Fruit fly (Drosophila melanogaster) whole organism: Measurements from ENCODE around the gene alpha-Man-Ia.

Experiments
- CG8478 ChIP-seq: fragments of >200 bp; optimal IDR thresholded peaks from 2 replicates; lab custom pipeline; 2018; ENCODE audit warnings: inconsistent platforms
- Dll ChIP-seq: fragments of >200 bp; optimal IDR thresholded peaks from 2 replicates; lab custom pipeline; 2017
- pan ChIP-seq: fragments of >200 bp; optimal IDR thresholded peaks from 2 replicates; lab custom pipeline; 2017
- psq ChIP-seq: fragments of >200 bp; optimal IDR thresholded peaks from 2 replicates; lab custom pipeline; 2017
- usp ChIP-seq: fragments of >200 bp; optimal IDR thresholded peaks from 2 replicates; lab custom pipeline; 2017; ENCODE audit warnings: missing biosample characterization, missing genetic modification characterization, mixed read lengths

dm6 chrX:10241919-10242318, 83.8 kb downstream of the alpha-Man-Ia start:
- no peak for TF ChIP-seq CG8478 (lab: Kevin White, UChicago)
- TF ChIP-seq usp (GFP tag; lab: Kevin White, UChicago), result no peak
- no peak for TF ChIP-seq Dll (lab: Kevin White, UChicago)
- no peak for TF ChIP-seq psq (lab: Kevin White, UChicago)
- TF ChIP-seq pan (lab: Kevin White, UChicago), result no peak
